Worm (Caenorhabditis elegans) whole organism, L3 larva: ENCODE data around the gene nuaf-1.

Source experiments
- R02D3.7 ChIP-seq: fragments of 150-350 bp; optimal IDR thresholded peaks from 2 replicates; lab custom pipeline; 2014; ENCODE audit warnings: missing biosample characterization, missing genetic modification characterization
- ama-1 ChIP-seq: fragments of 150-350 bp; optimal IDR thresholded peaks from 2 replicates; lab custom pipeline; 2018
- ceh-16 ChIP-seq: sonication (generic microtip); optimal IDR thresholded peaks from 2 replicates; lab custom pipeline; 2017; ENCODE audit warnings: missing biosample characterization, missing genetic modification characterization
- ceh-28 ChIP-seq: fragments of 150-350 bp; optimal IDR thresholded peaks from 2 replicates; lab custom pipeline; 2014; ENCODE audit warnings: missing biosample characterization, missing genetic modification reagents, missing genetic modification characterization
- ceh-9 ChIP-seq: sonication (generic microtip); optimal IDR thresholded peaks from 2 replicates; lab custom pipeline; 2018; ENCODE audit warnings: missing biosample characterization, missing genetic modification characterization
- daf-12 ChIP-seq: fragments of 150-350 bp; optimal IDR thresholded peaks from 2 replicates; lab custom pipeline; 2014; ENCODE audit warnings: missing biosample characterization, missing genetic modification reagents, missing genetic modification characterization
- egl-27 ChIP-seq: sonication (generic microtip); optimal IDR thresholded peaks from 4 replicates; lab custom pipeline; 2017; ENCODE audit warnings: missing biosample characterization, missing genetic modification reagents, missing genetic modification characterization
- elt-1 ChIP-seq: fragments of 150-350 bp; optimal IDR thresholded peaks from 2 replicates; lab custom pipeline; 2014; ENCODE audit warnings: missing biosample characterization, missing genetic modification characterization
- elt-2 ChIP-seq: sonication (generic microtip); optimal IDR thresholded peaks from 2 replicates; lab custom pipeline; 2016; ENCODE audit warnings: missing genetic modification reagents, mild to moderate bottlenecking, missing genetic modification characterization, missing compliant biosample characterization
- elt-3 ChIP-seq, 3 experiments: fragments of 150-350 bp in 1 of 3; sonication (generic microtip) in 2 of 3; optimal IDR thresholded peaks; 2 replicates in 2 of 3; 4 replicates in 1 of 3; lab custom pipeline; 2014 to 2017; ENCODE audit warnings: missing biosample characterization in 3 of 3, missing genetic modification characterization in 3 of 3
- eor-1 ChIP-seq, 2 experiments: fragments of 150-350 bp; optimal IDR thresholded peaks; 2 replicates each; lab custom pipeline; 2014 to 2018; ENCODE audit warnings: missing biosample characterization in 2 of 2, missing genetic modification characterization in 2 of 2
- fkh-10 ChIP-seq: sonication (generic microtip); optimal IDR thresholded peaks from 2 replicates; lab custom pipeline; 2017; ENCODE audit warnings: missing biosample characterization, missing genetic modification reagents, missing genetic modification characterization
- fkh-2 ChIP-seq: fragments of 150-350 bp; optimal IDR thresholded peaks from 2 replicates; lab custom pipeline; 2014; ENCODE audit warnings: missing biosample characterization, missing genetic modification reagents, missing genetic modification characterization
- fos-1 ChIP-seq: fragments of 150-350 bp; optimal IDR thresholded peaks from 2 replicates; lab custom pipeline; 2014; ENCODE audit warnings: missing biosample characterization, missing genetic modification characterization
- hmg-11 ChIP-seq: sonication (generic microtip); optimal IDR thresholded peaks from 2 replicates; lab custom pipeline; 2016; ENCODE audit warnings: missing genetic modification characterization, missing compliant biosample characterization
- jun-1 ChIP-seq: fragments of 150-350 bp; optimal IDR thresholded peaks from 2 replicates; lab custom pipeline; 2014; ENCODE audit warnings: missing biosample characterization, missing genetic modification reagents, missing genetic modification characterization
- lin-15B ChIP-seq: fragments of 150-350 bp; optimal IDR thresholded peaks from 2 replicates; lab custom pipeline; 2014; ENCODE audit warnings: missing biosample characterization, missing genetic modification characterization
- lin-39 ChIP-seq: fragments of 150-350 bp; optimal IDR thresholded peaks from 2 replicates; lab custom pipeline; 2018; ENCODE audit warnings: missing biosample characterization, missing genetic modification reagents, missing genetic modification characterization
- lsy-12 ChIP-seq: sonication (generic microtip); optimal IDR thresholded peaks from 2 replicates; lab custom pipeline; 2016; ENCODE audit warnings: mild to moderate bottlenecking, missing genetic modification characterization, missing compliant biosample characterization
- mdl-1 ChIP-seq: fragments of 150-350 bp; optimal IDR thresholded peaks from 2 replicates; lab custom pipeline; 2014; ENCODE audit warnings: missing biosample characterization, missing genetic modification characterization
- mml-1 ChIP-seq: fragments of 150-350 bp; sonication (generic microtip); optimal IDR thresholded peaks from 3 replicates; lab custom pipeline; 2014; ENCODE audit warnings: missing biosample characterization, missing genetic modification characterization
- nfya-1 ChIP-seq: sonication (generic microtip); optimal IDR thresholded peaks from 2 replicates; lab custom pipeline; 2017; ENCODE audit warnings: missing genetic modification characterization, mild to moderate bottlenecking, missing compliant biosample characterization, antibody characterized with exemption, moderate library complexity; ENCODE audit not compliant: insufficient read depth
- nhr-11 ChIP-seq: fragments of 150-350 bp; optimal IDR thresholded peaks from 2 replicates; lab custom pipeline; 2014; ENCODE audit warnings: missing biosample characterization, missing genetic modification characterization
- nhr-12 ChIP-seq: fragments of 150-350 bp; optimal IDR thresholded peaks from 2 replicates; lab custom pipeline; 2014; ENCODE audit warnings: missing biosample characterization, missing genetic modification characterization
- nhr-23 ChIP-seq: fragments of 150-350 bp; optimal IDR thresholded peaks from 2 replicates; lab custom pipeline; 2014; ENCODE audit warnings: missing biosample characterization, missing genetic modification reagents, missing genetic modification characterization
- nhr-237 ChIP-seq: fragments of 150-350 bp; optimal IDR thresholded peaks from 2 replicates; lab custom pipeline; 2014; ENCODE audit warnings: missing biosample characterization, missing genetic modification characterization
- nhr-25 ChIP-seq: sonication (generic microtip); optimal IDR thresholded peaks from 2 replicates; lab custom pipeline; 2017; ENCODE audit warnings: missing biosample characterization, missing genetic modification characterization
- nhr-28 ChIP-seq: fragments of 150-350 bp; optimal IDR thresholded peaks from 2 replicates; lab custom pipeline; 2014; ENCODE audit warnings: missing biosample characterization, missing genetic modification characterization
- nhr-43 ChIP-seq: sonication (generic microtip); optimal IDR thresholded peaks from 2 replicates; lab custom pipeline; 2016; ENCODE audit warnings: mild to moderate bottlenecking, missing genetic modification characterization, missing compliant biosample characterization; ENCODE audit not compliant: poor library complexity, severe bottlenecking
- nhr-67 ChIP-seq: fragments of 150-350 bp; optimal IDR thresholded peaks from 2 replicates; lab custom pipeline; 2014; ENCODE audit warnings: missing biosample characterization, missing genetic modification characterization
- nhr-76 ChIP-seq: fragments of 150-350 bp; sonication (generic microtip); optimal IDR thresholded peaks from 5 replicates; lab custom pipeline; 2014; ENCODE audit warnings: missing biosample characterization, missing genetic modification characterization
- nhr-77 ChIP-seq: fragments of 150-350 bp; optimal IDR thresholded peaks from 2 replicates; lab custom pipeline; 2014; ENCODE audit warnings: missing biosample characterization, missing genetic modification characterization
- pha-4 ChIP-seq: fragments of 150-350 bp; optimal IDR thresholded peaks from 2 replicates; lab custom pipeline; 2014; ENCODE audit warnings: missing biosample characterization, missing genetic modification reagents, missing genetic modification characterization
- skn-1 ChIP-seq: fragments of 150-350 bp; optimal IDR thresholded peaks from 2 replicates; lab custom pipeline; 2014; ENCODE audit warnings: missing biosample characterization, missing genetic modification characterization
- snpc-4 ChIP-seq: fragments of 150-350 bp; optimal IDR thresholded peaks from 2 replicates; lab custom pipeline; 2014; ENCODE audit warnings: missing biosample characterization, missing genetic modification characterization
- unc-39 ChIP-seq: sonication (generic microtip); optimal IDR thresholded peaks from 4 replicates; lab custom pipeline; 2017; ENCODE audit warnings: missing biosample characterization, missing genetic modification characterization
- unc-62 ChIP-seq: fragments of 150-350 bp; sonication (generic microtip); optimal IDR thresholded peaks from 4 replicates; lab custom pipeline; 2014; ENCODE audit warnings: missing biosample characterization, missing genetic modification reagents, missing genetic modification characterization
- zag-1 ChIP-seq: fragments of 150-350 bp; optimal IDR thresholded peaks from 2 replicates; lab custom pipeline; 2014; ENCODE audit warnings: missing biosample characterization, missing genetic modification characterization
- ztf-11 ChIP-seq: fragments of 150-350 bp; optimal IDR thresholded peaks from 2 replicates; lab custom pipeline; 2014; ENCODE audit warnings: missing biosample characterization, missing genetic modification characterization
- ztf-4 ChIP-seq: fragments of 150-350 bp; optimal IDR thresholded peaks from 2 replicates; lab custom pipeline; 2014; ENCODE audit warnings: missing biosample characterization, missing genetic modification characterization

nuaf-1 gene

DNA sequence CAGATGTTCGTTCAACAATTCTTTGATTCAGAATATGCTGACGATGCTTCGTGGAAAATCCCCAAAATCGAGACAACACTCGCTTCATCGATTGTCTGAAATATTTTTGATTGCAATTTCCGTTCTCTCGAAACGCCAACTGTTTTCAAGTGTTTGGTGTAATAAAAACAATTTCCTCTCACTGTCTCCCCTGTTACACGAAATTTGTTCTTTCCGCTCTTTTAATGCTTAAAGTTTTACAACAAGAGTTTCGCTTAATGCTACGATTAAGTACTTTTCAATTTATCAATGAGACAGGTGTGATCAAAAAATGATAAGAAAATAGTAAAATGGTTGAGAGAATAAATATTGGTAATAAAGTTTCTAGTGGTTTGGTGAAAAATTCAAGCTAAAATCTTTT is 12.1 kb downstream of the nuaf-1 start, which contains the start of gene C56A3.6:
Gene C56A3.6 (minus strand): TSS at position 101 of the 400 bp plus-strand sequence.
- TF ChIP-seq ceh-28 (tag; lab: Kevin White, UChicago), result no peak
- no peak for TF ChIP-seq daf-12 (tag; lab: Kevin White, UChicago)
- no peak for TF ChIP-seq ceh-16 (tag; lab: Kevin White, UChicago)
- TF ChIP-seq ama-1, result no peak
- no peak for TF ChIP-seq fkh-2 (tag; lab: Kevin White, UChicago)
- TF ChIP-seq R02D3.7 (tag; lab: Kevin White, UChicago), result no peak
- no peak for TF ChIP-seq ztf-4 (tag; lab: Kevin White, UChicago)
- no peak for TF ChIP-seq nhr-77 (tag; lab: Kevin White, UChicago)
- no peak for TF ChIP-seq nfya-1 (tag; lab: Kevin White, UChicago)
- TF ChIP-seq ztf-11 (tag; lab: Kevin White, UChicago), result no peak
- TF ChIP-seq lsy-12 (tag; lab: Kevin White, UChicago), result no peak
- no peak for TF ChIP-seq nhr-28 (tag; lab: Kevin White, UChicago)
- no peak for TF ChIP-seq fos-1 (tag; lab: Kevin White, UChicago)
- TF ChIP-seq zag-1 (tag; lab: Kevin White, UChicago), result no peak
- TF ChIP-seq nhr-25 (tag; lab: Kevin White, UChicago), result no peak
- TF ChIP-seq, all 47 proteins: peak for 0

- TF ChIP-seq lin-39 (tag; lab: Kevin White, UChicago) (no peak), ceh-28 (tag; lab: Kevin White, UChicago) (no peak), pha-4 (tag; lab: Kevin White, UChicago) (peak; percentile 40), elt-3 (tag; optimal IDR thresholded peaks at IDR 0.05; lab: Kevin White, UChicago) (no peak), nhr-67 (tag; lab: Kevin White, UChicago) (no peak), mml-1 (tag; lab: Kevin White, UChicago) (no peak), snpc-4 (tag; lab: Kevin White, UChicago) (peak; percentile 8), R02D3.7 (tag; lab: Kevin White, UChicago) (no peak), hmg-11 (peak; percentile 63), nfya-1 (tag; lab: Kevin White, UChicago) (peak; percentile 49), ceh-9 (no peak), nhr-43 (tag; lab: Kevin White, UChicago) (peak; percentile 59), zag-1 (tag; lab: Kevin White, UChicago) (no peak), nhr-77 (tag; lab: Kevin White, UChicago) (no peak), daf-12 (tag; lab: Kevin White, UChicago) (no peak), elt-1 (tag; lab: Kevin White, UChicago) (no peak), ztf-4 (tag; lab: Kevin White, UChicago) (no peak), unc-62 (GFP tag; lab: Kevin White, UChicago) (no peak), nhr-237 (no peak), nhr-12 (tag; lab: Kevin White, UChicago) (no peak), fkh-10 (GFP tag; lab: Kevin White, UChicago) (no peak), jun-1 (tag; lab: Kevin White, UChicago) (peak; percentile 23), eor-1 (tag; optimal IDR thresholded peaks at IDR 0.05; lab: Kevin White, UChicago) (no peak), ztf-11 (tag; lab: Kevin White, UChicago) (no peak), fos-1 (tag; lab: Kevin White, UChicago) (no peak), unc-39 (tag; lab: Kevin White, UChicago) (no peak), nhr-23 (peak; percentile 41), lin-15B (tag; lab: Kevin White, UChicago) (peak; percentile 82), elt-2 (tag; lab: Kevin White, UChicago) (peak; percentile 22)
These were observed 16.8 kb downstream of the nuaf-1 start, which contains the start of the genes C56A3.4 and C56A3.5 for ce11 chrV:13551601-13552000. Gene C56A3.4 (minus strand): TSS chrV:13551754. Gene C56A3.5 (plus strand): TSS chrV:13551967.

DNA sequence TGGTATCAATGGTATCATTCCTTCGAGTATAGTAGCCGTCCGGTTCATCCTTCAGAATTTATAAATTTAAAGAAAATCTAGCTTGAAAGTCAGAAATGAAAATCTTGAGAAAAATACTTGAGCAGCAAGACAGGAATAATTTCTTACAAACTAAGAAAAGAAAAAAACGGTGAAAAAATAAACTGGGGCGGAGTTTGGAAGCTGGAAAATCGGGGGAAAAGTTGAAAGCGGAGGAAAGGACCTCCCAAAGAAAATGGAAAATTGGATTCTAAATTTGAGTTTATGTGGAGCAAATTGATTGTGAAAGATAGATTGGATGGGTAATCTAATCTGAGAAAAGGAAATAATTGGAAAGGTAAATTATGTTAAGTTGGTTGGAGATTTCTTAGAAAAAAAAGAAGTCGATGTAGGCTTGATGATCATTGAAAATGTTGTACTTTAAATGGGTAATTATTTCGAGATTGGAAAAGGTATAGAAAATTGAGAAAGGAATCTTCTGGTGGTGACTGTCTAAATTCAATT is 32.3 kb downstream of the nuaf-1 start, which contains the start of gene frpr-5:
Gene frpr-5 (minus strand): TSS at position 51 of the 522 bp plus-strand sequence.
- TF ChIP-seq nhr-11 (tag; lab: Kevin White, UChicago) (no peak), ama-1 (no peak), nfya-1 (tag; lab: Kevin White, UChicago) (no peak), nhr-76 (no peak), fkh-10 (GFP tag; lab: Kevin White, UChicago) (no peak), skn-1 (no peak), nhr-77 (tag; lab: Kevin White, UChicago) (no peak), daf-12 (tag; lab: Kevin White, UChicago) (no peak), ceh-9 (no peak), mdl-1 (tag; lab: Kevin White, UChicago) (no peak), unc-62 (GFP tag; lab: Kevin White, UChicago) (no peak), nhr-67 (tag; lab: Kevin White, UChicago) (no peak), fkh-2 (tag; lab: Kevin White, UChicago) (no peak), egl-27 (tag; lab: Kevin White, UChicago) (no peak), nhr-28 (tag; lab: Kevin White, UChicago) (no peak)
- TF ChIP-seq, all 47 proteins: peak for 0
